Fruit fly (Drosophila melanogaster) whole organism, embryonic: ENCODE data around the gene CG13930.

Source experiments
- Antp ChIP-seq: fragments of 200-800 bp; sonication (Bioruptor generic); optimal IDR thresholded peaks from 3 replicates; lab custom pipeline; 2016; ENCODE audit warnings: missing biosample characterization, missing genetic modification characterization
- Atf6 ChIP-seq: fragments of 200-800 bp; sonication (Bioruptor generic); IDR thresholded peaks from 2 replicates; pipeline ENCODE4 v1.3.6; 2022; ENCODE audit warnings: missing biosample characterization, missing genetic modification characterization
- B-H1 ChIP-seq: fragments of 200-800 bp; sonication (Bioruptor generic); IDR thresholded peaks from 3 replicates; pipeline ENCODE4 v1.3.6; 2022; ENCODE audit warnings: missing biosample characterization, missing genetic modification characterization
- Bgb ChIP-seq: fragments of 200-800 bp; sonication (Bioruptor generic); IDR thresholded peaks from 2 replicates; pipeline ENCODE4 v1.3.6; 2022; ENCODE audit warnings: missing biosample characterization, missing genetic modification characterization; ENCODE audit not compliant: partially characterized antibody
- CG10147 ChIP-seq: fragments of 200-800 bp; sonication (Bioruptor generic); optimal IDR thresholded peaks from 2 replicates; lab custom pipeline; 2019; ENCODE audit warnings: missing biosample characterization, mild to moderate bottlenecking, missing genetic modification characterization, moderate library complexity
- CG10267 ChIP-seq: fragments of 200-800 bp; sonication (Bioruptor generic); optimal IDR thresholded peaks from 2 replicates; lab custom pipeline; 2018; ENCODE audit warnings: missing biosample characterization, mild to moderate bottlenecking, missing genetic modification characterization, moderate library complexity
- CG10654 ChIP-seq: fragments of 200-800 bp; sonication (Bioruptor generic); optimal IDR thresholded peaks from 2 replicates; lab custom pipeline; 2016; ENCODE audit warnings: missing biosample characterization, missing genetic modification characterization
- CG10979 ChIP-seq: fragments of 200-800 bp; sonication (Bioruptor generic); optimal IDR thresholded peaks from 2 replicates; lab custom pipeline; 2018; ENCODE audit warnings: missing biosample characterization, mild to moderate bottlenecking, missing genetic modification characterization, moderate library complexity
- CG11093 ChIP-seq: fragments of 200-800 bp; sonication (Bioruptor generic); IDR thresholded peaks from 3 replicates; pipeline ENCODE4 v1.3.6; 2022; ENCODE audit warnings: missing biosample characterization, missing genetic modification characterization
- CG11723 ChIP-seq: fragments of 200-800 bp; sonication (Bioruptor generic); optimal IDR thresholded peaks from 2 replicates; lab custom pipeline; 2017; ENCODE audit warnings: missing biosample characterization, mild to moderate bottlenecking, missing genetic modification characterization
- CG12104 ChIP-seq: fragments of 200-800 bp; sonication (Bioruptor generic); optimal IDR thresholded peaks from 3 replicates; lab custom pipeline; 2016; ENCODE audit warnings: missing biosample characterization, missing genetic modification characterization
- CG12299 ChIP-seq: fragments of 200-800 bp; sonication (Bioruptor generic); optimal IDR thresholded peaks from 2 replicates; lab custom pipeline; 2018; ENCODE audit warnings: missing biosample characterization, mild to moderate bottlenecking, missing genetic modification characterization
- CG12769 ChIP-seq: fragments of 200-800 bp; sonication (Bioruptor generic); optimal IDR thresholded peaks from 2 replicates; lab custom pipeline; 2019; ENCODE audit warnings: missing biosample characterization, mild to moderate bottlenecking, missing genetic modification characterization, moderate library complexity
- CG14860 ChIP-seq: fragments of 200-800 bp; sonication (Bioruptor generic); IDR thresholded peaks from 3 replicates; pipeline ENCODE4 v1.3.6; 2022; ENCODE audit warnings: missing biosample characterization, missing genetic modification characterization; ENCODE audit not compliant: partially characterized antibody
- CG17385 ChIP-seq: fragments of 200-800 bp; sonication (Bioruptor generic); optimal IDR thresholded peaks from 3 replicates; lab custom pipeline; 2018; ENCODE audit warnings: missing biosample characterization, mild to moderate bottlenecking, missing genetic modification characterization
- CG18599 ChIP-seq: fragments of 200-800 bp; sonication (Bioruptor generic); optimal IDR thresholded peaks from 3 replicates; lab custom pipeline; 2017; ENCODE audit warnings: missing biosample characterization, missing genetic modification characterization, mild to moderate bottlenecking, moderate library complexity, missing genetic modification reagents
- CG2712 ChIP-seq: fragments of 200-800 bp; optimal IDR thresholded peaks from 3 replicates; lab custom pipeline; 2019; ENCODE audit warnings: missing biosample characterization, mild to moderate bottlenecking, missing genetic modification characterization, moderate library complexity
- CG3847 ChIP-seq: fragments of 200-800 bp; sonication (Bioruptor generic); IDR thresholded peaks from 2 replicates; pipeline ENCODE4 v1.3.6; 2022; ENCODE audit warnings: missing biosample characterization, missing genetic modification characterization
- CG4360 ChIP-seq: fragments of 200-800 bp; sonication (Bioruptor generic); IDR thresholded peaks from 2 replicates; pipeline ENCODE4 v1.3.6; 2022; ENCODE audit warnings: missing biosample characterization, missing genetic modification characterization
- CG6654 ChIP-seq: fragments of 200-800 bp; sonication (Bioruptor generic); optimal IDR thresholded peaks from 2 replicates; lab custom pipeline; 2017; ENCODE audit warnings: missing biosample characterization, mild to moderate bottlenecking, missing genetic modification characterization
- CG7839 ChIP-seq: fragments of 200-800 bp; sonication (Bioruptor generic); optimal IDR thresholded peaks from 3 replicates; lab custom pipeline; 2018; ENCODE audit warnings: missing biosample characterization, mild to moderate bottlenecking, missing genetic modification characterization, moderate library complexity
- CG9797 ChIP-seq: fragments of 200-800 bp; sonication (Bioruptor generic); optimal IDR thresholded peaks from 3 replicates; lab custom pipeline; 2018; ENCODE audit warnings: missing biosample characterization, mild to moderate bottlenecking, missing genetic modification characterization
- Chrac-16 ChIP-seq: fragments of 200-800 bp; sonication (Bioruptor generic); optimal IDR thresholded peaks from 3 replicates; lab custom pipeline; 2016; ENCODE audit warnings: missing biosample characterization, missing genetic modification characterization
- Dfd ChIP-seq, 2 experiments: fragments of >200 bp; optimal IDR thresholded peaks; 2 replicates each; lab custom pipeline; 2017; ENCODE audit warnings: missing biosample characterization in 2 of 2, missing genetic modification characterization in 2 of 2
- Drgx ChIP-seq: fragments of 200-800 bp; sonication (Bioruptor generic); IDR thresholded peaks from 2 replicates; pipeline ENCODE4 v1.3.6; 2022; ENCODE audit warnings: missing biosample characterization, missing genetic modification characterization
- Myb ChIP-seq: fragments of 200-800 bp; sonication (Bioruptor generic); optimal IDR thresholded peaks from 2 replicates; lab custom pipeline; 2016; ENCODE audit warnings: missing biosample characterization, missing genetic modification characterization
- Nf-YC ChIP-seq: fragments of 200-800 bp; optimal IDR thresholded peaks from 3 replicates; lab custom pipeline; 2019; ENCODE audit warnings: missing biosample characterization, mild to moderate bottlenecking, missing genetic modification characterization, moderate library complexity
- Sin3A ChIP-seq: fragments of >200 bp; optimal IDR thresholded peaks from 2 replicates; lab custom pipeline; 2018
- Spps ChIP-seq: fragments of 200-800 bp; sonication (Bioruptor generic); optimal IDR thresholded peaks from 2 replicates; lab custom pipeline; 2018; ENCODE audit warnings: missing biosample characterization, mild to moderate bottlenecking, missing genetic modification characterization
- Trl ChIP-seq, 3 experiments: fragments of >200 bp in 2 of 3; fragments of 200-800 bp in 1 of 3; sonication (Bioruptor generic) in 1 of 3; optimal IDR thresholded peaks; 2 replicates in 1 of 3; 3 replicates in 2 of 3; lab custom pipeline; 2016 to 2017; ENCODE audit warnings: missing biosample characterization in 1 of 3, missing genetic modification characterization in 1 of 3
- Usf ChIP-seq: fragments of 200-800 bp; sonication (Bioruptor generic); optimal IDR thresholded peaks from 2 replicates; lab custom pipeline; 2017; ENCODE audit warnings: missing genotype, missing biosample characterization, missing genetic modification characterization
- abd-A ChIP-seq: fragments of 200-800 bp; sonication (Bioruptor generic); optimal IDR thresholded peaks from 3 replicates; lab custom pipeline; 2019; ENCODE audit warnings: missing biosample characterization, mild to moderate bottlenecking, missing genetic modification characterization, moderate library complexity
- al ChIP-seq: fragments of 200-800 bp; sonication (Bioruptor generic); IDR thresholded peaks from 2 replicates; pipeline ENCODE4 v1.3.6; 2022; ENCODE audit warnings: missing biosample characterization, missing genetic modification characterization
- cad ChIP-seq: fragments of >200 bp; optimal IDR thresholded peaks from 2 replicates; lab custom pipeline; 2017; ENCODE audit warnings: missing biosample characterization, missing genetic modification characterization
- dmrt99B ChIP-seq: fragments of 200-800 bp; sonication (Bioruptor generic); optimal IDR thresholded peaks from 2 replicates; lab custom pipeline; 2018; ENCODE audit warnings: missing biosample characterization, mild to moderate bottlenecking, missing genetic modification characterization, moderate library complexity
- dpn ChIP-seq, 2 experiments: fragments of 200-800 bp; sonication (Bioruptor generic); optimal IDR thresholded peaks; 3 replicates each; lab custom pipeline; 2016; ENCODE audit warnings: missing biosample characterization in 2 of 2, missing genetic modification characterization in 2 of 2
- emc ChIP-seq: fragments of 200-800 bp; sonication (Bioruptor generic); optimal IDR thresholded peaks from 2 replicates; lab custom pipeline; 2016; ENCODE audit warnings: missing biosample characterization, missing genetic modification characterization
- gt ChIP-seq: fragments of 200-800 bp; sonication (Bioruptor generic); IDR thresholded peaks from 2 replicates; pipeline ENCODE4 v1.3.6; 2022; ENCODE audit warnings: missing biosample characterization, missing genetic modification characterization
- hb ChIP-seq: fragments of 200-800 bp; sonication (Bioruptor generic); IDR thresholded peaks from 3 replicates; pipeline ENCODE4 v1.3.6; 2022; ENCODE audit warnings: missing biosample characterization, missing genetic modification characterization; ENCODE audit not compliant: partially characterized antibody
- lbe ChIP-seq: fragments of 200-800 bp; sonication (Bioruptor generic); optimal IDR thresholded peaks from 2 replicates; lab custom pipeline; 2016; ENCODE audit warnings: missing biosample characterization, mild to moderate bottlenecking, missing genetic modification characterization
- lilli ChIP-seq: fragments of 200-800 bp; sonication (Bioruptor generic); optimal IDR thresholded peaks from 3 replicates; lab custom pipeline; 2016; ENCODE audit warnings: missing biosample characterization, missing genetic modification characterization
- nerfin-2 ChIP-seq: fragments of 200-800 bp; sonication (Bioruptor generic); IDR thresholded peaks from 2 replicates; pipeline ENCODE4 v1.3.6; 2022; ENCODE audit warnings: missing biosample characterization, missing genetic modification characterization; ENCODE audit not compliant: partially characterized antibody
- pzg ChIP-seq: fragments of 200-800 bp; sonication (Bioruptor generic); optimal IDR thresholded peaks from 3 replicates; lab custom pipeline; 2018; ENCODE audit warnings: missing biosample characterization, mild to moderate bottlenecking, missing genetic modification characterization, moderate library complexity
- sug ChIP-seq: fragments of 200-800 bp; optimal IDR thresholded peaks from 2 replicates; lab custom pipeline; 2019; ENCODE audit warnings: missing biosample characterization, mild to moderate bottlenecking, missing genetic modification characterization, moderate library complexity
- tgo ChIP-seq: fragments of 200-800 bp; sonication (Bioruptor generic); IDR thresholded peaks from 3 replicates; pipeline ENCODE4 v1.3.6; 2022; ENCODE audit warnings: missing biosample characterization, missing genetic modification characterization
- tio ChIP-seq: fragments of 200-800 bp; sonication (Bioruptor generic); optimal IDR thresholded peaks from 2 replicates; lab custom pipeline; 2017; ENCODE audit warnings: missing biosample characterization, missing genetic modification characterization, inconsistent platforms
- z ChIP-seq: fragments of 200-800 bp; sonication (Bioruptor generic); IDR thresholded peaks from 3 replicates; pipeline ENCODE4 v1.3.6; 2022; ENCODE audit warnings: missing biosample characterization, missing genetic modification characterization

CG13930 gene

dm6 chr3L:1648690-1649355 lies 23.7 kb downstream of the CG13930 start, which contains the start of gene CG13920 (continued):
- TF ChIP-seq sug (peak; percentile 59), z (0 out of 3 replicates have a peak, but pooled peaks have one; percentile 46), Trl (optimal IDR thresholded peaks at IDR 0.05; lab: Kevin White, UChicago) (peak; percentile 59 to 62), Trl (GFP tag; optimal IDR thresholded peaks at IDR 0.05; lab: Kevin White, UChicago) (no peak)
- TF ChIP-seq, all 482 proteins: peak for 29

- TF ChIP-seq CG6654 (GFP tag; lab: Kevin White, UChicago) (no peak), dpn (GFP tag; optimal IDR thresholded peaks at IDR 0.05; lab: Kevin White, UChicago) (peak; percentile 41 to 64), CG10147 (no peak), Usf (GFP tag; lab: Kevin White, UChicago) (no peak), pzg (GFP tag; lab: Kevin White, UChicago) (peak; percentile 93), lilli (GFP tag; lab: Kevin White, UChicago) (peak; percentile 72), CG7839 (tag; lab: Kevin White, UChicago) (no peak), Spps (tag; lab: Kevin White, UChicago) (no peak), dmrt99B (tag; lab: Kevin White, UChicago) (no peak), Chrac-16 (peak; percentile 19), CG2712 (tag; lab: Kevin White, UChicago) (peak; percentile 24), Dfd (GFP tag; optimal IDR thresholded peaks at IDR 0.05; lab: Kevin White, UChicago) (no peak), CG12104 (GFP tag; lab: Kevin White, UChicago) (peak; percentile 18), tgo (GFP tag; lab: Robert Waterston, UW) (no peak), CG11093 (GFP tag; lab: Robert Waterston, UW) (no peak), Antp (GFP tag; lab: Kevin White, UChicago) (peak; percentile 27), CG3847 (peak; percentile 93), CG10654 (GFP tag; lab: Kevin White, UChicago) (no peak), CG9797 (peak; percentile 62), CG14860 (GFP tag; lab: Robert Waterston, UW) (no peak), nerfin-2 (GFP tag; lab: Robert Waterston, UW) (no peak), CG18599 (GFP tag; lab: Kevin White, UChicago) (no peak), Nf-YC (tag; lab: Kevin White, UChicago) (no peak), Trl (optimal IDR thresholded peaks at IDR 0.05; lab: Kevin White, UChicago) (no peak), Trl (GFP tag; optimal IDR thresholded peaks at IDR 0.05; lab: Kevin White, UChicago) (no peak), abd-A (tag; lab: Kevin White, UChicago) (no peak), Atf6 (GFP tag; lab: Robert Waterston, UW) (no peak), CG11723 (GFP tag; lab: Kevin White, UChicago) (no peak), cad (GFP tag; lab: Kevin White, UChicago) (no peak), Bgb (GFP tag; lab: Robert Waterston, UW) (peak; percentile 61), Sin3A (peak; percentile 50), hb (no peak), Drgx (GFP tag; lab: Robert Waterston, UW) (no peak), CG17385 (GFP tag; lab: Kevin White, UChicago) (peak; percentile 38), CG10979 (tag; lab: Kevin White, UChicago) (no peak), al (GFP tag; lab: Robert Waterston, UW) (no peak), tio (GFP tag; lab: Kevin White, UChicago) (no peak), gt (GFP tag; lab: Robert Waterston, UW) (no peak), CG12299 (tag; lab: Kevin White, UChicago) (no peak), CG12769 (peak; percentile 59), lbe (no peak), Myb (GFP tag; lab: Kevin White, UChicago) (peak; percentile 96), emc (GFP tag; lab: Kevin White, UChicago) (no peak), B-H1 (GFP tag; lab: Robert Waterston, UW) (no peak), CG10267 (peak; percentile 98), CG4360 (GFP tag; lab: Robert Waterston, UW) (no peak)
Observed at dm6 chr3L:1647276-1647919, 25.1 kb downstream of the CG13930 start, which contains the start of the genes CG17249 and Bro. Gene CG17249, minus strand, starts transcription at chr3L:1647464. Gene Bro, plus strand, starts transcription at chr3L:1647869.
